Fruit fly (Drosophila melanogaster): Measurements from ENCODE around the gene Bfc.

Gene Bfc

dm6 chr3L:1204674-1205547 is 45.6 kb upstream of the Bfc start, which contains the start of gene CG9119 (continued):
- no peak for TF ChIP-seq CG32264 (GFP tag; optimal IDR thresholded peaks at IDR 0.05)
- peak; percentile 6 for TF ChIP-seq psq (GFP tag; optimal IDR thresholded peaks at IDR 0.05)

dm6 chr3L:1206682-1207421 is 43.6 kb upstream of the Bfc start, which contains the start of gene LysB:
Gene LysB (plus strand): TSS chr3L:1207371.
- TF ChIP-seq Jra (GFP tag; optimal IDR thresholded peaks at IDR 0.05) (no peak), Rel (GFP tag; optimal IDR thresholded peaks at IDR 0.05) (no peak), Rel (tag; optimal IDR thresholded peaks at IDR 0.05) (peak; percentile 18), Hr83 (GFP tag; optimal IDR thresholded peaks at IDR 0.05; ENCODE audit: poor library complexity, severe bottlenecking) (no peak), foxo (GFP tag; optimal IDR thresholded peaks at IDR 0.05) (no peak), dl (GFP tag; optimal IDR thresholded peaks at IDR 0.05; ENCODE audit: insufficient read depth in 1 of 2, partially characterized antibody in 2 of 2) (peak; percentile 64 to 80), Vsx2 (GFP tag; optimal IDR thresholded peaks at IDR 0.05; ENCODE audit: partially characterized antibody) (peak; percentile 86), Dif (GFP tag; optimal IDR thresholded peaks at IDR 0.05; ENCODE audit: partially characterized antibody) (peak; percentile 96), Myc (optimal IDR thresholded peaks at IDR 0.05) (peak; percentile 85), N (GFP tag; optimal IDR thresholded peaks at IDR 0.05) (peak; percentile 11)

dm6 chr3L:1208206-1208605 is 42.3 kb upstream of the Bfc start:
- no peak for TF ChIP-seq tai (GFP tag; optimal IDR thresholded peaks at IDR 0.05)
- TF ChIP-seq Dif (GFP tag; optimal IDR thresholded peaks at IDR 0.05; ENCODE audit: partially characterized antibody), result peak; percentile 36
- TF ChIP-seq OdsH (GFP tag; optimal IDR thresholded peaks at IDR 0.05), result no peak
- no peak for TF ChIP-seq lola (GFP tag; optimal IDR thresholded peaks at IDR 0.05)
- peak in 1 of 2 experiments; percentile 1 for TF ChIP-seq dl (GFP tag; optimal IDR thresholded peaks at IDR 0.05; ENCODE audit: insufficient read depth in 1 of 2, partially characterized antibody in 2 of 2)
- no peak for TF ChIP-seq CG9705 (GFP tag; optimal IDR thresholded peaks at IDR 0.05)
- TF ChIP-seq Vsx2 (GFP tag; optimal IDR thresholded peaks at IDR 0.05; ENCODE audit: partially characterized antibody), result no peak
- no peak for TF ChIP-seq pan (optimal IDR thresholded peaks at IDR 0.05)
- TF ChIP-seq ey (GFP tag; optimal IDR thresholded peaks at IDR 0.05), result no peak
- no peak for TF ChIP-seq br (GFP tag; optimal IDR thresholded peaks at IDR 0.05)

- TF ChIP-seq CG32264 (GFP tag; optimal IDR thresholded peaks at IDR 0.05) (no peak), Myc (optimal IDR thresholded peaks at IDR 0.05) (no peak), Jra (GFP tag; optimal IDR thresholded peaks at IDR 0.05) (no peak), fru (GFP tag; optimal IDR thresholded peaks at IDR 0.05) (no peak), woc (GFP tag; optimal IDR thresholded peaks at IDR 0.05) (no peak), sv (GFP tag; optimal IDR thresholded peaks at IDR 0.05) (no peak), Abd-B (GFP tag; optimal IDR thresholded peaks at IDR 0.05) (no peak), usp (GFP tag; optimal IDR thresholded peaks at IDR 0.05) (no peak), ey (GFP tag; optimal IDR thresholded peaks at IDR 0.05) (no peak), tai (GFP tag; optimal IDR thresholded peaks at IDR 0.05) (no peak), OdsH (GFP tag; optimal IDR thresholded peaks at IDR 0.05) (no peak), psq (GFP tag; optimal IDR thresholded peaks at IDR 0.05) (no peak), Vsx2 (GFP tag; optimal IDR thresholded peaks at IDR 0.05; ENCODE audit: partially characterized antibody) (no peak), N (GFP tag; optimal IDR thresholded peaks at IDR 0.05) (no peak), jim (GFP tag; optimal IDR thresholded peaks at IDR 0.05) (no peak), Rel (GFP tag; optimal IDR thresholded peaks at IDR 0.05) (no peak), Rel (tag; optimal IDR thresholded peaks at IDR 0.05) (no peak), h (GFP tag; optimal IDR thresholded peaks at IDR 0.05) (no peak), Dif (GFP tag; optimal IDR thresholded peaks at IDR 0.05; ENCODE audit: partially characterized antibody) (no peak)
These were observed 39.4 kb upstream of the Bfc start, which contains the start of gene LysD for dm6 chr3L:1211096-1211495. Gene LysD (minus strand): TSS chr3L:1211196.

dm6 chr3L:1212113-1212512 is 38.4 kb upstream of the Bfc start:
- TF ChIP-seq Mio (GFP tag; optimal IDR thresholded peaks at IDR 0.05) (no peak), woc (GFP tag; optimal IDR thresholded peaks at IDR 0.05) (no peak), lola (GFP tag; optimal IDR thresholded peaks at IDR 0.05) (no peak), br (GFP tag; optimal IDR thresholded peaks at IDR 0.05) (no peak), h (GFP tag; optimal IDR thresholded peaks at IDR 0.05) (no peak), Jra (GFP tag; optimal IDR thresholded peaks at IDR 0.05) (no peak), tai (GFP tag; optimal IDR thresholded peaks at IDR 0.05) (no peak), Myc (optimal IDR thresholded peaks at IDR 0.05) (no peak), dl (GFP tag; optimal IDR thresholded peaks at IDR 0.05; ENCODE audit: insufficient read depth in 1 of 2, partially characterized antibody in 2 of 2) (no peak), Dfd (GFP tag; optimal IDR thresholded peaks at IDR 0.05) (no peak), ey (GFP tag; optimal IDR thresholded peaks at IDR 0.05) (no peak), foxo (GFP tag; optimal IDR thresholded peaks at IDR 0.05) (no peak), Rel (GFP tag; optimal IDR thresholded peaks at IDR 0.05) (no peak), Rel (tag; optimal IDR thresholded peaks at IDR 0.05) (no peak), HLH106 (tag; optimal IDR thresholded peaks at IDR 0.05) (no peak), sage (GFP tag; optimal IDR thresholded peaks at IDR 0.05) (no peak), Abd-B (GFP tag; optimal IDR thresholded peaks at IDR 0.05) (no peak), CG9705 (GFP tag; optimal IDR thresholded peaks at IDR 0.05) (no peak), usp (GFP tag; optimal IDR thresholded peaks at IDR 0.05) (no peak)

Measured in whole organism, wandering third instar larva.